Fruit fly (Drosophila melanogaster): ENCODE measurements around the gene SuUR.

The SuUR gene

DNA sequence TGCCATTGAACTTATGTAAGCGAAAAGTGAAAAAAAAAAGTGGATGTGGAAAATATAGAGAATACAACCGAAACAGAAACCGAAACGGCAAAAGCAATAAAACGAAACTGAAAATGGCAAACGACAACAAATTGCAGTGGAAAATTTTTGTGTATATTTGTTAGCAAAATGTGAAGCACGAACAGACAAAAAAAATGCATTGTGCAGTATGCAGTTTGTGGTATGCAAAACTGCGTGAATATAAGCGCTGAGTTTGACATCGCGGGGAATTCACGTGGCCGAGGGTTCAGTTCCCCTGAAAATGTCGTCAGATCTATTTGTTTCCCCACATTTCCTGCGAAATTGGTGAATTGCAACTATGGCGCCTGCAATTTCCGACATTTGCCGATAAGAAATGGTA lies 21.1 kb upstream of the SuUR start:
- no peak for TF ChIP-seq D1 (tag; optimal IDR thresholded peaks at IDR 0.05)
- no peak for TF ChIP-seq CG8301 (tag; optimal IDR thresholded peaks at IDR 0.05)

DNA sequence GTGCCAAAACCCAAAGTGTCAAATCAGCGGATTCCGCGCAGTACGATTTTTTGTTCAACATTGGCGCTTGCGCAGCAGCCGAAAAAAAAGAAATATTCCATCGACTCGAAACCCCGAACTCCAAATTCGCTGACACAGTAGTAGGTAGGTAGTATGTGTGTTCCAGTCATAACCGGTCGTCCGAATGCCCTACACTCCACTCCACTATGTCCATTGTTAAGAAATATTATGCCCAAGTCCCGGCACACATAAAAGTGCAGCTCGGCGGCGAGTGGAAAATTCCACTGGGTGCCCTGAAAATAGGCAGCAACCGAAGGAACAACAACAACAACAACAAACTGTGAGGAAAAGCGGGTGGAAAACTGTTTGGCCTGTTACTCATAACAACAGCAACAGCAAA lies 19.8 kb upstream of the SuUR start:
- no peak for TF ChIP-seq CG4496 (GFP tag; IDR thresholded peaks at IDR 0.05)
- no peak for TF ChIP-seq Pif1B (GFP tag; optimal IDR thresholded peaks at IDR 0.05)
- no peak for TF ChIP-seq EcR (GFP tag; optimal IDR thresholded peaks at IDR 0.05)
- no peak for TF ChIP-seq CG32121 (GFP tag; IDR thresholded peaks at IDR 0.05)
- TF ChIP-seq D1 (tag; optimal IDR thresholded peaks at IDR 0.05), result no peak
- no peak for TF ChIP-seq CG10348 (GFP tag; IDR thresholded peaks at IDR 0.05)
- no peak for TF ChIP-seq rn (GFP tag; IDR thresholded peaks at IDR 0.05)
- TF ChIP-seq fd96Ca (GFP tag; IDR thresholded peaks at IDR 0.05), result no peak
- TF ChIP-seq CG9948 (tag; optimal IDR thresholded peaks at IDR 0.05), result no peak
- TF ChIP-seq gl (tag; optimal IDR thresholded peaks at IDR 0.05), result no peak
- no peak for TF ChIP-seq Snoo (tag; optimal IDR thresholded peaks at IDR 0.05)
- no peak for TF ChIP-seq CG14655 (GFP tag; optimal IDR thresholded peaks at IDR 0.05)
- TF ChIP-seq CG17806 (tag; optimal IDR thresholded peaks at IDR 0.05), result no peak
- TF ChIP-seq Ets98B (GFP tag; IDR thresholded peaks at IDR 0.05), result no peak
- no peak for TF ChIP-seq CG15710 (tag; optimal IDR thresholded peaks at IDR 0.05)
- no peak for TF ChIP-seq CG8301 (tag; optimal IDR thresholded peaks at IDR 0.05)
- TF ChIP-seq CG12605 (GFP tag; IDR thresholded peaks at IDR 0.05), result no peak
- no peak for TF ChIP-seq Pif1A (GFP tag; optimal IDR thresholded peaks at IDR 0.05)

DNA sequence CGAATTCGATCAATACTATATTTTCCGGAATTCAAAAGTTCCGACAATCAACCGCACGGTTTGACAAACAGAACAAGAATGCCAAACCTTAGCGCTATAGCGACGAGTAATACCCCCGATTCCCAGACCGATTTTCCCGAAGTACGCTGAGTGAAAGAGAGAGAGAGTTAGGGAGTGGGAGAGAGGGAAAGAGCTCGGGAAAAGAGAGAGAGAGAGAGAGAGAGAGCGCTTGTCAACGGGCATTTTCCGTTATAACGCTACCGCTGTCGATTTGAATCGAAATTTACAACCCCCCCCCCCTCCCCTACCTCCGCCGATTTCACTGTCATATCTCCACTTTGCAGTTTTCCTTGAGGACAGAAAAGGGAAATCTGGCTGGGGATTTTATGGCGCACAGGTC lies 18.2 kb upstream of the SuUR start:
- TF ChIP-seq CG15710 (tag; optimal IDR thresholded peaks at IDR 0.05), result no peak
- TF ChIP-seq fd96Ca (GFP tag; IDR thresholded peaks at IDR 0.05), result no peak
- no peak for TF ChIP-seq EcR (GFP tag; optimal IDR thresholded peaks at IDR 0.05)
- no peak for TF ChIP-seq CG8159 (tag; optimal IDR thresholded peaks at IDR 0.05)
- no peak for TF ChIP-seq Pif1B (GFP tag; optimal IDR thresholded peaks at IDR 0.05)
- TF ChIP-seq CG13204 (GFP tag; optimal IDR thresholded peaks at IDR 0.05), result no peak
- no peak for TF ChIP-seq D1 (tag; optimal IDR thresholded peaks at IDR 0.05)
- TF ChIP-seq CG10348 (GFP tag; IDR thresholded peaks at IDR 0.05), result no peak
- no peak for TF ChIP-seq rn (GFP tag; IDR thresholded peaks at IDR 0.05)
- TF ChIP-seq CG8301 (tag; optimal IDR thresholded peaks at IDR 0.05), result no peak
- no peak for TF ChIP-seq Pif1A (GFP tag; optimal IDR thresholded peaks at IDR 0.05)
- TF ChIP-seq CG12605 (GFP tag; IDR thresholded peaks at IDR 0.05), result no peak

DNA sequence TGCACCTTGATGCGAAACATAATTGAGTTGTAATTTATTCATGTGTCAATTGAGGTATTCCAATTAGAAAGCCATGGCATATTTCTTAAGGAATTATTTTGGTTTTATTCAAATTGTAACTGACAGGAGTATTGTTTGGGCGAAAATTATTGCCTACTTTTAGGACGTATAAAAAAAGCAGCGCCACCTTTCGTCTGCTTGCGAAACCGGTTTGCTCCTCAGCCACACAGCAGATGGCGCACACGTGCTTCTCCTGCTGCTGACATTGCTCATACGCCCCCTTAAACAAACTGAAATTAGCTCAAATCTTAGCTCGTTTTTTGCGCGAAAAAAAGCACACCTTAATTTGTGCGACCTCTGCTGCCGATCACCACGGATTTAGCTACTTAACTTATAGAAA lies 16.9 kb upstream of the SuUR start:
- TF ChIP-seq CG10348 (GFP tag; IDR thresholded peaks at IDR 0.05) (no peak), rn (GFP tag; IDR thresholded peaks at IDR 0.05) (no peak), CG15710 (tag; optimal IDR thresholded peaks at IDR 0.05) (no peak), fd96Ca (GFP tag; IDR thresholded peaks at IDR 0.05) (no peak), CG8159 (tag; optimal IDR thresholded peaks at IDR 0.05) (no peak), CG12605 (GFP tag; IDR thresholded peaks at IDR 0.05) (no peak), CG14655 (GFP tag; optimal IDR thresholded peaks at IDR 0.05) (no peak), Pif1A (GFP tag; optimal IDR thresholded peaks at IDR 0.05) (peak; percentile 13), CG34367 (tag; optimal IDR thresholded peaks at IDR 0.05) (peak; percentile 29), EcR (GFP tag; optimal IDR thresholded peaks at IDR 0.05) (no peak), CG4496 (GFP tag; IDR thresholded peaks at IDR 0.05) (peak; percentile 79), Pif1B (GFP tag; optimal IDR thresholded peaks at IDR 0.05) (no peak), CG8301 (tag; optimal IDR thresholded peaks at IDR 0.05) (no peak), CG13204 (GFP tag; optimal IDR thresholded peaks at IDR 0.05) (no peak), CG9948 (tag; optimal IDR thresholded peaks at IDR 0.05) (no peak), Snoo (tag; optimal IDR thresholded peaks at IDR 0.05) (peak; percentile 68), CG32121 (GFP tag; IDR thresholded peaks at IDR 0.05) (0 out of 2 replicates have a peak, but pooled peaks have one; percentile 36), gl (tag; optimal IDR thresholded peaks at IDR 0.05) (peak; percentile 1), Ets98B (GFP tag; IDR thresholded peaks at IDR 0.05) (peak; percentile 45; the same call in 1 of the 2 replicates), D1 (tag; optimal IDR thresholded peaks at IDR 0.05) (peak; percentile 65), CG17806 (tag; optimal IDR thresholded peaks at IDR 0.05) (no peak)

DNA sequence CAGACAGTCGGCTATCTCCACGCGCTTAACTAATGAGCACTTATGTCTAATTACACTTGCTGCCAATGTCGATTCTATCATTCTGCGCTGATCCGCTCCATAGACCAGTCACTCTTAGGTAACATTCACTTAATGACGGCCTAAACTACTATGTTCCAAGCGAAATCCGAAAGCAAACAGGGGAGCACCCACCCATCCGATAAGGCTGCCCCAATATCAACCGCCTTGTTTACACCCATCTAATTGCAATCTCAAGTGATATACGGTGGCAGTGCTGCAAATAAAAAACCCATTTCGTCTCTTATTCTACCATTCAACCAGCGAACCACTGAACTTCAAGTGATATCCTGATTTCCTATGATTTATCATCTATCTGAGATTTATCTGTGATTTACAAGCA lies 15.4 kb upstream of the SuUR start:
- TF ChIP-seq CG4496 (GFP tag; IDR thresholded peaks at IDR 0.05) (no peak), CG32121 (GFP tag; IDR thresholded peaks at IDR 0.05) (0 out of 2 replicates have a peak, but pooled peaks have one; percentile 12)

DNA sequence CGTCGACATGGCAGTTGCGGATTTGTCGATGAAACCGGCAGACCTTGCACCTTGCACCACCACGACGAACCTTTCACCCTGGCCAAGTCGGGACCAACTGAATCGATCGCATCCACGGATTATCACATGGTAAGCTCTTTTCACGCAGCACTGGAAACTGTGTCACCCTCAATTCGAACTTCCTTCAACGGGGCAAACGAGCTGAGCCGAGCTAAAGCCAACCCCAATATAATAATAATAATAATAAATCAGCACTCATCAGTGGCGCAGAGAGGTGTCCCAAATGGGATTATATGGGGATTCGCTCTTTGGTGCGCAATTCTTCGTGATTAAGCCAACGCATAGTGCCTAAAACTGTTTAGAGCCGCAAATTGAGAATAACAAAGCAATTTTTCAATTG lies 13.5 kb upstream of the SuUR start, which contains the start of gene CG43693:
Gene CG43693 (minus strand): TSS at position 101 of the 400 bp plus-strand sequence.
- TF ChIP-seq D1 (tag; optimal IDR thresholded peaks at IDR 0.05) (no peak), CG15710 (tag; optimal IDR thresholded peaks at IDR 0.05) (no peak), rn (GFP tag; IDR thresholded peaks at IDR 0.05) (no peak), CG14655 (GFP tag; optimal IDR thresholded peaks at IDR 0.05) (no peak), CG17806 (tag; optimal IDR thresholded peaks at IDR 0.05) (no peak), EcR (GFP tag; optimal IDR thresholded peaks at IDR 0.05) (no peak), CG12605 (GFP tag; IDR thresholded peaks at IDR 0.05) (no peak), Pif1A (GFP tag; optimal IDR thresholded peaks at IDR 0.05) (no peak), fd96Ca (GFP tag; IDR thresholded peaks at IDR 0.05) (no peak), CG13204 (GFP tag; optimal IDR thresholded peaks at IDR 0.05) (no peak)

DNA sequence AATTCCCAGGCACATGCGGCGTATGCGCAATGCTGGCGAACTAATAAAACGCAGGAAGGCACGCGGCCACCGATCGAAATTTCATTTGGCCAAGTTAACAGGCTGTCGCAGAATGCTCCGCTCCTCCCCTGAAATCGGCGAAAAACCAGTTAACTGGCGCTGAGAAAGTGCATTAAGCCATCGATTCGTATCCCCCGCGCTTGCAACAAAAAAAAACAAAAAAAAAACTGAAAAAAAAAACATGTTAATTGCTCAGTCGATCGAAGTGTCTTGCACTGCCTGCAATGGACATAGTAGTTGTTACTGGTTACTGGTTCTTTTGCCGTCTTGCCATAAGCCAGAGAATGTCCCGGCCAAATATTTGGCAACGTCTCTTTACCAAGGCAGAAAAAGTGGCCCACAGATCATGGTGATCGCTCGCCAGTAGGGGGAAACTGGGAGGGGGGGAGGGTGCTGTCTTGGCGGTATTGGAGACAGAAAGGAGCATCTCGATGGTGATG lies 12.0 kb upstream of the SuUR start:
- no peak for TF ChIP-seq CG12605 (GFP tag; IDR thresholded peaks at IDR 0.05)
- peak; percentile 58; the same call in 1 of the 2 replicates for TF ChIP-seq Ets98B (GFP tag; IDR thresholded peaks at IDR 0.05)
- TF ChIP-seq fd96Ca (GFP tag; IDR thresholded peaks at IDR 0.05), result 0 out of 3 replicates have a peak, but pooled peaks have one; percentile 13
- peak; percentile 60; the same call in 2 of the 3 replicates for TF ChIP-seq CG4496 (GFP tag; IDR thresholded peaks at IDR 0.05)
- TF ChIP-seq CG10348 (GFP tag; IDR thresholded peaks at IDR 0.05), result no peak
- no peak for TF ChIP-seq CG13204 (GFP tag; optimal IDR thresholded peaks at IDR 0.05)
- TF ChIP-seq Pif1A (GFP tag; optimal IDR thresholded peaks at IDR 0.05), result peak; percentile 28
- peak; percentile 62; the same call in 1 of the 2 replicates for TF ChIP-seq CG32121 (GFP tag; IDR thresholded peaks at IDR 0.05)
- TF ChIP-seq Pif1B (GFP tag; optimal IDR thresholded peaks at IDR 0.05), result peak; percentile 15
